Fruit fly (Drosophila melanogaster): ENCODE measurements around the gene CG3306.

dm6 chr3L:9640713-9641112, 39.4 kb downstream of the CG3306 start, which contains the start of gene CG18180:
- no peak for TF ChIP-seq Sin3A (optimal IDR thresholded peaks at IDR 0.05)
- no peak for TF ChIP-seq h (optimal IDR thresholded peaks at IDR 0.05)
- no peak for TF ChIP-seq psq (optimal IDR thresholded peaks at IDR 0.05)
- no peak for TF ChIP-seq ttk (optimal IDR thresholded peaks at IDR 0.05)
- no peak for TF ChIP-seq Myc (optimal IDR thresholded peaks at IDR 0.05)
- no peak for TF ChIP-seq insv (optimal IDR thresholded peaks at IDR 0.05)

Data from Kc167 (cell line).